Worm (Caenorhabditis elegans) whole organism, L2 larva: Measurements from ENCODE around the gene btb-6.

Source experiments
- mdl-1 ChIP-seq, 2 experiments: fragments of 150-350 bp in 1 of 2; sonication (generic microtip) in 1 of 2; optimal IDR thresholded peaks; 2 replicates each; lab custom pipeline; 2017; ENCODE audit warnings: missing biosample characterization in 2 of 2, missing genetic modification characterization in 2 of 2
- zag-1 ChIP-seq: fragments of 150-350 bp; optimal IDR thresholded peaks from 2 replicates; lab custom pipeline; 2014; ENCODE audit warnings: missing biosample characterization, missing genetic modification characterization

- TF ChIP-seq mdl-1 (tag; optimal IDR thresholded peaks at IDR 0.05; lab: Kevin White, UChicago): no peak
- no peak for TF ChIP-seq zag-1 (tag; lab: Kevin White, UChicago)
These were observed 8.7 kb upstream of the btb-6 start, which contains the start of gene sdz-18 for ce11 chrII:1706385-1706784.
